Fruit fly (Drosophila melanogaster) whole organism, pupa: Measurements from ENCODE around the gene gcm.
A peak's percentile ranks its signal among the peaks of the same experiment; 100 is the strongest.

Experiments
- CG10348 ChIP-seq: fragments of 200-800 bp; sonication (Bioruptor generic); IDR thresholded peaks from 2 replicates; pipeline ENCODE4 v1.3.6; 2022; ENCODE audit warnings: missing biosample characterization, missing genetic modification characterization
- CG12605 ChIP-seq: fragments of 200-800 bp; sonication (Bioruptor generic); IDR thresholded peaks from 2 replicates; pipeline ENCODE4 v1.3.6; 2022; ENCODE audit warnings: missing biosample characterization, missing genetic modification characterization
- CG13204 ChIP-seq: fragments of 200-800 bp; sonication (Bioruptor generic); optimal IDR thresholded peaks from 2 replicates; lab custom pipeline; 2018; ENCODE audit warnings: missing biosample characterization, mild to moderate bottlenecking, missing genetic modification characterization, moderate library complexity
- CG14655 ChIP-seq: fragments of 200-800 bp; sonication (Bioruptor generic); optimal IDR thresholded peaks from 3 replicates; lab custom pipeline; 2017; ENCODE audit warnings: mild to moderate bottlenecking, missing biosample characterization, missing genetic modification reagents, missing genetic modification characterization
- CG15710 ChIP-seq: fragments of 200-800 bp; sonication (Bioruptor generic); optimal IDR thresholded peaks from 2 replicates; lab custom pipeline; 2018; ENCODE audit warnings: missing biosample characterization, mild to moderate bottlenecking, missing genetic modification characterization, moderate library complexity
- CG17806 ChIP-seq: fragments of 200-800 bp; sonication (Bioruptor generic); optimal IDR thresholded peaks from 2 replicates; lab custom pipeline; 2018; ENCODE audit warnings: missing biosample characterization, mild to moderate bottlenecking, missing genetic modification characterization, moderate library complexity
- CG32121 ChIP-seq: fragments of 200-800 bp; sonication (Bioruptor generic); IDR thresholded peaks from 2 replicates; pipeline ENCODE4 v1.3.6; 2022; ENCODE audit warnings: missing biosample characterization, missing genetic modification characterization
- CG34367 ChIP-seq: fragments of 200-800 bp; sonication (Bioruptor generic); optimal IDR thresholded peaks from 2 replicates; lab custom pipeline; 2018; ENCODE audit warnings: missing biosample characterization, mild to moderate bottlenecking, missing genetic modification characterization
- CG4496 ChIP-seq: fragments of 200-800 bp; sonication (Bioruptor generic); IDR thresholded peaks from 3 replicates; pipeline ENCODE4 v1.3.6; 2022; ENCODE audit warnings: missing biosample characterization, missing genetic modification characterization
- CG8159 ChIP-seq: fragments of 200-800 bp; sonication (Bioruptor generic); optimal IDR thresholded peaks from 3 replicates; lab custom pipeline; 2018; ENCODE audit warnings: missing biosample characterization, mild to moderate bottlenecking, missing genetic modification characterization, moderate library complexity
- CG8301 ChIP-seq: fragments of 200-800 bp; sonication (Bioruptor generic); optimal IDR thresholded peaks from 2 replicates; lab custom pipeline; 2018; ENCODE audit warnings: missing biosample characterization, mild to moderate bottlenecking, missing genetic modification characterization
- CG9948 ChIP-seq: fragments of 200-800 bp; sonication (Bioruptor generic); optimal IDR thresholded peaks from 2 replicates; lab custom pipeline; 2018; ENCODE audit warnings: missing biosample characterization, mild to moderate bottlenecking, missing genetic modification characterization, moderate library complexity
- D1 ChIP-seq: fragments of 200-800 bp; sonication (Bioruptor generic); optimal IDR thresholded peaks from 2 replicates; lab custom pipeline; 2018; ENCODE audit warnings: missing biosample characterization, mild to moderate bottlenecking, missing genetic modification characterization, moderate library complexity
- EcR ChIP-seq: fragments of 200-800 bp; sonication (Bioruptor generic); optimal IDR thresholded peaks from 3 replicates; lab custom pipeline; 2019; ENCODE audit warnings: missing biosample characterization, missing genetic modification characterization, mild to moderate bottlenecking, moderate library complexity, missing genetic modification reagents
- Ets98B ChIP-seq: fragments of 200-800 bp; sonication (Bioruptor generic); IDR thresholded peaks from 2 replicates; pipeline ENCODE4 v1.3.6; 2022; ENCODE audit warnings: missing biosample characterization, missing genetic modification characterization
- Pif1A ChIP-seq: fragments of 200-800 bp; sonication (Bioruptor generic); optimal IDR thresholded peaks from 3 replicates; lab custom pipeline; 2016; ENCODE audit warnings: missing biosample characterization, missing genetic modification characterization
- Pif1B ChIP-seq: fragments of 200-800 bp; sonication (Bioruptor generic); optimal IDR thresholded peaks from 3 replicates; lab custom pipeline; 2016; ENCODE audit warnings: missing biosample characterization, missing genetic modification characterization
- Snoo ChIP-seq: fragments of 200-800 bp; sonication (Bioruptor generic); optimal IDR thresholded peaks from 3 replicates; lab custom pipeline; 2017; ENCODE audit warnings: missing biosample characterization, mild to moderate bottlenecking, missing genetic modification characterization, inconsistent platforms
- fd96Ca ChIP-seq: fragments of 200-800 bp; sonication (Bioruptor generic); IDR thresholded peaks from 3 replicates; pipeline ENCODE4 v1.3.6; 2022; ENCODE audit warnings: missing biosample characterization, missing genetic modification characterization
- gl ChIP-seq: fragments of 200-800 bp; sonication (Bioruptor generic); optimal IDR thresholded peaks from 2 replicates; lab custom pipeline; 2018; ENCODE audit warnings: missing biosample characterization, mild to moderate bottlenecking, missing genetic modification characterization
- rn ChIP-seq: fragments of 200-800 bp; sonication (Bioruptor generic); IDR thresholded peaks from 2 replicates; pipeline ENCODE4 v1.3.6; 2022; ENCODE audit warnings: missing biosample characterization, missing genetic modification characterization

gcm gene

dm6 chr2L:9576269-9576933 is 5.1 kb downstream of the gcm start, which contains the start of gene Mtpalpha:
Gene Mtpalpha (minus strand): TSS chr2L:9576769.
- no peak for TF ChIP-seq CG10348 (GFP tag; lab: Robert Waterston, UW)
- peak; percentile 96 for TF ChIP-seq CG4496 (GFP tag; lab: Robert Waterston, UW)
- peak; percentile 85 for TF ChIP-seq fd96Ca (GFP tag; lab: Robert Waterston, UW)
- TF ChIP-seq CG8301 (tag; lab: Kevin White, UChicago) = peak; percentile 95
- TF ChIP-seq Pif1B (GFP tag; lab: Kevin White, UChicago) = peak; percentile 91
- peak; percentile 13 for TF ChIP-seq D1
- peak; percentile 99 for TF ChIP-seq gl (tag; lab: Kevin White, UChicago)
- TF ChIP-seq CG34367 (tag; lab: Kevin White, UChicago) = peak; percentile 87
- TF ChIP-seq CG15710 = peak; percentile 68
- peak; percentile 43; the same call in 1 of the 2 replicates for TF ChIP-seq rn (GFP tag; lab: Robert Waterston, UW)
- peak; percentile 92 for TF ChIP-seq Ets98B (GFP tag; lab: Robert Waterston, UW)
- peak; percentile 95 for TF ChIP-seq Pif1A (GFP tag; lab: Kevin White, UChicago)
- TF ChIP-seq CG32121 (GFP tag; lab: Robert Waterston, UW) = peak; percentile 88
- TF ChIP-seq CG13204 (GFP tag; lab: Kevin White, UChicago) = peak; percentile 99
- TF ChIP-seq CG17806 (tag; lab: Kevin White, UChicago) = peak; percentile 75
- TF ChIP-seq CG8159 = peak; percentile 80
- peak; percentile 33 for TF ChIP-seq EcR (GFP tag; lab: Kevin White, UChicago)
- TF ChIP-seq CG9948 (tag; lab: Kevin White, UChicago) = peak; percentile 68
- TF ChIP-seq CG12605 (GFP tag; lab: Robert Waterston, UW) = peak; percentile 95
- TF ChIP-seq Snoo (tag; lab: Kevin White, UChicago) = peak; percentile 93
- peak; percentile 95 for TF ChIP-seq CG14655 (GFP tag; lab: Kevin White, UChicago)

- TF ChIP-seq EcR (GFP tag; lab: Kevin White, UChicago) = no peak
- TF ChIP-seq CG10348 (GFP tag; lab: Robert Waterston, UW) = no peak
- TF ChIP-seq Pif1A (GFP tag; lab: Kevin White, UChicago) = peak; percentile 35
- no peak for TF ChIP-seq Snoo (tag; lab: Kevin White, UChicago)
- TF ChIP-seq CG4496 (GFP tag; lab: Robert Waterston, UW) = 0 out of 3 replicates have a peak, but pooled peaks have one; percentile 21
- TF ChIP-seq Ets98B (GFP tag; lab: Robert Waterston, UW) = peak; percentile 29; the same call in 1 of the 2 replicates
- no peak for TF ChIP-seq rn (GFP tag; lab: Robert Waterston, UW)
- no peak for TF ChIP-seq gl (tag; lab: Kevin White, UChicago)
- no peak for TF ChIP-seq CG13204 (GFP tag; lab: Kevin White, UChicago)
- TF ChIP-seq CG17806 (tag; lab: Kevin White, UChicago) = no peak
- no peak for TF ChIP-seq CG8301 (tag; lab: Kevin White, UChicago)
- TF ChIP-seq CG32121 (GFP tag; lab: Robert Waterston, UW) = no peak
- TF ChIP-seq D1 = no peak
- TF ChIP-seq CG15710 = no peak
- no peak for TF ChIP-seq Pif1B (GFP tag; lab: Kevin White, UChicago)
- no peak for TF ChIP-seq CG12605 (GFP tag; lab: Robert Waterston, UW)
- TF ChIP-seq fd96Ca (GFP tag; lab: Robert Waterston, UW) = no peak
Measured at dm6 chr2L:9570673-9571193, 10.8 kb downstream of the gcm start.

- TF ChIP-seq rn (GFP tag; lab: Robert Waterston, UW) = peak; percentile 55
- TF ChIP-seq CG9948 (tag; lab: Kevin White, UChicago) = peak; percentile 98
- peak; percentile 99 for TF ChIP-seq CG14655 (GFP tag; lab: Kevin White, UChicago)
- TF ChIP-seq CG10348 (GFP tag; lab: Robert Waterston, UW) = peak; percentile 64
- TF ChIP-seq Ets98B (GFP tag; lab: Robert Waterston, UW) = peak; percentile 85
- peak; percentile 95 for TF ChIP-seq CG17806 (tag; lab: Kevin White, UChicago)
- peak; percentile 85 for TF ChIP-seq gl (tag; lab: Kevin White, UChicago)
- peak; percentile 97 for TF ChIP-seq Pif1B (GFP tag; lab: Kevin White, UChicago)
- peak; percentile 94 for TF ChIP-seq CG34367 (tag; lab: Kevin White, UChicago)
- TF ChIP-seq Pif1A (GFP tag; lab: Kevin White, UChicago) = peak; percentile 95
- TF ChIP-seq CG12605 (GFP tag; lab: Robert Waterston, UW) = peak; percentile 72
- peak; percentile 88 for TF ChIP-seq CG4496 (GFP tag; lab: Robert Waterston, UW)
- TF ChIP-seq CG8159 = peak; percentile 97
- peak; percentile 91 for TF ChIP-seq CG13204 (GFP tag; lab: Kevin White, UChicago)
- TF ChIP-seq fd96Ca (GFP tag; lab: Robert Waterston, UW) = peak; percentile 65; the same call in 2 of the 3 replicates
- TF ChIP-seq CG15710 = peak; percentile 95
- TF ChIP-seq CG32121 (GFP tag; lab: Robert Waterston, UW) = peak; percentile 90
- TF ChIP-seq CG8301 (tag; lab: Kevin White, UChicago) = peak; percentile 97
- peak; percentile 97 for TF ChIP-seq Snoo (tag; lab: Kevin White, UChicago)
- TF ChIP-seq EcR (GFP tag; lab: Kevin White, UChicago) = peak; percentile 28
- TF ChIP-seq D1 = peak; percentile 98
Measured at dm6 chr2L:9569588-9570434, 11.7 kb downstream of the gcm start.

dm6 chr2L:9569131-9569530 is 12.4 kb downstream of the gcm start:
- TF ChIP-seq Ets98B (GFP tag; lab: Robert Waterston, UW) (no peak), CG14655 (GFP tag; lab: Kevin White, UChicago) (no peak), fd96Ca (GFP tag; lab: Robert Waterston, UW) (no peak)
